Fruit fly (Drosophila melanogaster): Measurements from ENCODE around the gene CG3528.
A peak's percentile ranks its signal among the peaks of the same experiment; 100 is the strongest.

Gene CG3528

DNA sequence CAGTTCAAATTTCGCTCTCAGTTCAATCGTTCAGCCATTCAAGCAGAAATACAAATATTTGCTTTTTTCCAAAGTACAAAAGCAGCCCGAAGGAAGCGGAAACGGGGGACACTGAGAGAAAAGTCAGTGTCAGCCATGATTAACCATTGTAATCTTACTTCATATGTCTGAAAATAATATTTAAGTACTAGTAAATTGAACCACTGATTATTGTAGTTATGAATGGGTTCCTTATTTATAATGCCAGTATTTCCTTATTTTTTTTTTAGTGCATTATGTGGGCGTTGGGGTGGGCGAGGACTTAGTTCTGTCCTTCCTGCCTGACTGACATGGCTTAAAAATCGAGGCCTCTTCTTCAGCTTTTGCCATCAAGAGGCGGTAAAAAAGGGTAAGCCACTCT lies 16.0 kb downstream of the CG3528 start (continued):
- TF ChIP-seq stwl (tag; optimal IDR thresholded peaks at IDR 0.05) = no peak
- no peak for TF ChIP-seq Spps (tag; optimal IDR thresholded peaks at IDR 0.05)
- TF ChIP-seq CG17385 (GFP tag; optimal IDR thresholded peaks at IDR 0.05) = peak; percentile 6
- no peak for TF ChIP-seq Taf1 (GFP tag; IDR thresholded peaks at IDR 0.05)
- peak; percentile 35 for TF ChIP-seq CG7839 (tag; optimal IDR thresholded peaks at IDR 0.05)
- TF ChIP-seq Rfx (GFP tag; IDR thresholded peaks at IDR 0.05) = 0 out of 2 replicates have a peak, but pooled peaks have one; percentile 35
- TF ChIP-seq Dip3 (GFP tag; optimal IDR thresholded peaks at IDR 0.05) = no peak
- TF ChIP-seq eyg (GFP tag; optimal IDR thresholded peaks at IDR 0.05) = no peak
- peak; percentile 64 for TF ChIP-seq Fer1 (GFP tag; optimal IDR thresholded peaks at IDR 0.05)
- TF ChIP-seq sens (GFP tag) = peak; percentile 48
- peak; percentile 6 for TF ChIP-seq Xbp1 (GFP tag; optimal IDR thresholded peaks at IDR 0.05)
- TF ChIP-seq gcm2 (GFP tag; optimal IDR thresholded peaks at IDR 0.05) = no peak
- no peak for TF ChIP-seq pan (optimal IDR thresholded peaks at IDR 0.05)
- TF ChIP-seq pan (GFP tag; optimal IDR thresholded peaks at IDR 0.05 in 1 of 2, IDR thresholded peaks at IDR 0.05 in 1 of 2) = no peak
- TF ChIP-seq CG1233 (GFP tag; optimal IDR thresholded peaks at IDR 0.05) = no peak
- no peak for TF ChIP-seq MTF-1 (GFP tag; optimal IDR thresholded peaks at IDR 0.05; ENCODE audit: borderline replicate concordance)
- peak; percentile 2 for TF ChIP-seq ind (GFP tag; optimal IDR thresholded peaks at IDR 0.05)
- peak; percentile 52; the same call in 2 of the 3 replicates for TF ChIP-seq row (GFP tag; IDR thresholded peaks at IDR 0.05)
- TF ChIP-seq lmd (GFP tag; IDR thresholded peaks at IDR 0.05) = 0 out of 2 replicates have a peak, but pooled peaks have one; percentile 26
- peak; percentile 8 for TF ChIP-seq CG6813 (GFP tag; optimal IDR thresholded peaks at IDR 0.05)
- TF ChIP-seq Hmr (GFP tag; optimal IDR thresholded peaks at IDR 0.05) = peak; percentile 41
- TF ChIP-seq PHDP (tag; optimal IDR thresholded peaks at IDR 0.05) = peak; percentile 15
- peak; percentile 10 for TF ChIP-seq CG17359 (tag; optimal IDR thresholded peaks at IDR 0.05)
- TF ChIP-seq corto (GFP tag; optimal IDR thresholded peaks at IDR 0.05) = no peak
- TF ChIP-seq Dbx (GFP tag; IDR thresholded peaks at IDR 0.05) = peak; percentile 35; the same call in 1 of the 3 replicates
- TF ChIP-seq CG3847 (GFP tag; IDR thresholded peaks at IDR 0.05) = 0 out of 2 replicates have a peak, but pooled peaks have one; percentile 19
- no peak for TF ChIP-seq CG11085 (GFP tag; IDR thresholded peaks at IDR 0.05)
- TF ChIP-seq CG15514 (GFP tag; optimal IDR thresholded peaks at IDR 0.05) = no peak
- TF ChIP-seq CG9817 (tag; optimal IDR thresholded peaks at IDR 0.05) = peak; percentile 15
- TF ChIP-seq CG15269 (tag; optimal IDR thresholded peaks at IDR 0.05) = peak; percentile 28
- peak; percentile 13 for TF ChIP-seq CG30403 (GFP tag; optimal IDR thresholded peaks at IDR 0.05)
- peak; percentile 3 for TF ChIP-seq BtbVII (GFP tag; optimal IDR thresholded peaks at IDR 0.05)
- no peak for TF ChIP-seq CG14860 (GFP tag; IDR thresholded peaks at IDR 0.05; ENCODE audit: partially characterized antibody)
- peak; percentile 19 for TF ChIP-seq Sox102F (GFP tag; optimal IDR thresholded peaks at IDR 0.05)
- 0 out of 2 replicates have a peak, but pooled peaks have one; percentile 15 for TF ChIP-seq CG31441 (GFP tag; IDR thresholded peaks at IDR 0.05)
- TF ChIP-seq gro (GFP tag; optimal IDR thresholded peaks at IDR 0.05) = peak; percentile 17
- no peak for TF ChIP-seq CG31388 (GFP tag; optimal IDR thresholded peaks at IDR 0.05)
- no peak for TF ChIP-seq CG10654 (GFP tag; optimal IDR thresholded peaks at IDR 0.05)
- no peak; the same call in 2 of the 3 replicates for TF ChIP-seq B-H1 (GFP tag; IDR thresholded peaks at IDR 0.05)
- TF ChIP-seq CG18599 (GFP tag; optimal IDR thresholded peaks at IDR 0.05) = peak; percentile 73
- no peak for TF ChIP-seq HmgZ (tag; optimal IDR thresholded peaks at IDR 0.05)
- TF ChIP-seq tio (GFP tag; optimal IDR thresholded peaks at IDR 0.05) = no peak
- TF ChIP-seq slbo (GFP tag; IDR thresholded peaks at IDR 0.05) = peak; percentile 55
- peak; percentile 56 for TF ChIP-seq CG2678 (tag; optimal IDR thresholded peaks at IDR 0.05)
- peak; percentile 54 for TF ChIP-seq Ptx1 (GFP tag; IDR thresholded peaks at IDR 0.05)
- no peak for TF ChIP-seq crp (GFP tag; optimal IDR thresholded peaks at IDR 0.05)
- TF ChIP-seq mam (GFP tag; optimal IDR thresholded peaks at IDR 0.05) = peak; percentile 8
- no peak for TF ChIP-seq CG31224 (GFP tag; IDR thresholded peaks at IDR 0.05)
- 0 out of 2 replicates have a peak, but pooled peaks have one; percentile 9 for TF ChIP-seq Xrp1 (GFP tag; IDR thresholded peaks at IDR 0.05)
- peak; percentile 40 for TF ChIP-seq gem (tag; optimal IDR thresholded peaks at IDR 0.05)
- TF ChIP-seq Gsc (GFP tag; IDR thresholded peaks at IDR 0.05) = no peak

Data from whole organism, embryonic.